Fruit fly (Drosophila melanogaster): ENCODE measurements around the gene CG13102.

CG13102 gene

dm6 chr2L:9010267-9010666 lies 1.7 kb upstream of the CG13102 start, which contains the start of gene CG9568 (continued):
- no peak for TF ChIP-seq Awh (GFP tag; IDR thresholded peaks at IDR 0.05)
- TF ChIP-seq usp (GFP tag; optimal IDR thresholded peaks at IDR 0.05) = no peak
- no peak for TF ChIP-seq CG4617 (GFP tag; optimal IDR thresholded peaks at IDR 0.05; ENCODE audit: borderline replicate concordance)
- TF ChIP-seq tio (GFP tag; optimal IDR thresholded peaks at IDR 0.05) = no peak
- TF ChIP-seq CG14667 (GFP tag; IDR thresholded peaks at IDR 0.05) = no peak
- peak; percentile 2 for TF ChIP-seq CG12219 (GFP tag; optimal IDR thresholded peaks at IDR 0.05)
- TF ChIP-seq CG12769 (tag; optimal IDR thresholded peaks at IDR 0.05) = peak; percentile 13
- no peak for TF ChIP-seq CG8944 (GFP tag; optimal IDR thresholded peaks at IDR 0.05)
- TF ChIP-seq sug (tag; optimal IDR thresholded peaks at IDR 0.05) = peak; percentile 19
- TF ChIP-seq CG13296 (GFP tag; optimal IDR thresholded peaks at IDR 0.05) = peak; percentile 38
- no peak for TF ChIP-seq ci (GFP tag; IDR thresholded peaks at IDR 0.05)
- peak; percentile 17 for TF ChIP-seq CG6813 (GFP tag; optimal IDR thresholded peaks at IDR 0.05)
- no peak for TF ChIP-seq lilli (GFP tag; optimal IDR thresholded peaks at IDR 0.05)
- TF ChIP-seq ATbp (GFP tag; optimal IDR thresholded peaks at IDR 0.05) = peak; percentile 9
- TF ChIP-seq Dp (GFP tag; optimal IDR thresholded peaks at IDR 0.05) = no peak
- peak; percentile 2 for TF ChIP-seq Asciz (GFP tag; optimal IDR thresholded peaks at IDR 0.05)
- no peak for TF ChIP-seq CG10979 (tag; optimal IDR thresholded peaks at IDR 0.05)
- no peak for TF ChIP-seq CG12236 (GFP tag; optimal IDR thresholded peaks at IDR 0.05)
- TF ChIP-seq D19B (GFP tag; optimal IDR thresholded peaks at IDR 0.05) = peak; percentile 22
- TF ChIP-seq org-1 (GFP tag; optimal IDR thresholded peaks at IDR 0.05) = no peak
- no peak for TF ChIP-seq Nf-YA (GFP tag; IDR thresholded peaks at IDR 0.05)
- no peak for TF ChIP-seq oc (tag; optimal IDR thresholded peaks at IDR 0.05)
- no peak for TF ChIP-seq grn (GFP tag; optimal IDR thresholded peaks at IDR 0.05)
- TF ChIP-seq CG30403 (GFP tag; optimal IDR thresholded peaks at IDR 0.05) = no peak
- TF ChIP-seq GATAe (GFP tag; conservative IDR thresholded peaks at IDR 0.05) = peak; percentile 37; the same call in 1 of the 2 replicates
- TF ChIP-seq Elba2 (GFP tag; optimal IDR thresholded peaks at IDR 0.05) = no peak
- TF ChIP-seq fd64A (GFP tag; optimal IDR thresholded peaks at IDR 0.05) = peak; percentile 7
- TF ChIP-seq CG12299 (tag; optimal IDR thresholded peaks at IDR 0.05) = no peak

dm6 chr2L:9013968-9014367 lies 2.0 kb downstream of the CG13102 start, which contains the start of gene Rcd-1r:
TSS of gene Rcd-1r (minus strand) at chr2L:9014068.
- peak; percentile 22 for TF ChIP-seq stwl (tag; optimal IDR thresholded peaks at IDR 0.05)
- peak; percentile 75 for TF ChIP-seq exex (tag; optimal IDR thresholded peaks at IDR 0.05)
- no peak for TF ChIP-seq corto (GFP tag; optimal IDR thresholded peaks at IDR 0.05)
- no peak for TF ChIP-seq lbe (GFP tag; optimal IDR thresholded peaks at IDR 0.05)

dm6 chr2L:9019438-9019837 lies 7.5 kb downstream of the CG13102 start:
- TF ChIP-seq CG9797 (GFP tag; optimal IDR thresholded peaks at IDR 0.05) (no peak), tap (tag; optimal IDR thresholded peaks at IDR 0.05) (no peak), Sin3A (optimal IDR thresholded peaks at IDR 0.05) (no peak), chinmo (GFP tag; IDR thresholded peaks at IDR 0.05; ENCODE audit: partially characterized antibody) (0 out of 4 replicates have a peak, but pooled peaks have one; percentile 10), tin (GFP tag; optimal IDR thresholded peaks at IDR 0.05) (no peak), Deaf1 (tag; optimal IDR thresholded peaks at IDR 0.05) (peak; percentile 67), CG5180 (GFP tag; optimal IDR thresholded peaks at IDR 0.05) (peak; percentile 96), stwl (tag; optimal IDR thresholded peaks at IDR 0.05) (peak; percentile 10)
